Worm (Caenorhabditis elegans): ENCODE measurements around the gene tex-2.

DNA sequence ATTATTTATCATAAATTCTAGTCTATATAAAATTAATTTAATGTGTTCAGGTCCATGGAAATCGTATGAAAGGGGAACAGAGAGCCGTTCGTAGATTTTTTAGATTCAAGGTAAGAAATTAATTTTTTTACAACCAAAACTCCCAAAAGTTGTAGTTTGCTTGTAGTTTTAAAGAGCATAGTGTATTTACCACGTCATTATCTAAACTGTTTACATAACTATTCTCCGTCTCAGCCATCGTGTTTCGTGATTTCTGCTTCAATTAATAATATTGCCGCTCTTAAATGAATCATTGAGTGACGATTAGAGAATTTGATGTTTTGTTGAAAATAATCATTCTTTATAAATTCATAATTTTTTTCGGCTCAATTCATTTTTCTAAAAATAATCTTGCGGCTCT lies 37.9 kb upstream of the tex-2 start, which contains the start of gene cgt-3:
- no peak for TF ChIP-seq pha-4 (GFP tag; IDR thresholded peaks at IDR 0.05)
- TF ChIP-seq pha-4 (tag; optimal IDR thresholded peaks at IDR 0.05) = peak; percentile 17
- no peak for TF ChIP-seq lin-1 (GFP tag; IDR thresholded peaks at IDR 0.05)

Measured in whole organism, L4 larva.